Worm (Caenorhabditis elegans) whole organism, L2 larva: ENCODE measurements around the gene Y97E10C.1.

ENCODE experiments used
- C34F6.9 ChIP-seq: fragments of 150-350 bp; optimal IDR thresholded peaks from 2 replicates; lab custom pipeline; 2014; ENCODE audit warnings: missing biosample characterization, missing genetic modification characterization
- R02D3.7 ChIP-seq: fragments of 150-350 bp; optimal IDR thresholded peaks from 2 replicates; lab custom pipeline; 2014; ENCODE audit warnings: missing biosample characterization, missing genetic modification characterization
- Y55F3AM.14 ChIP-seq: fragments of 200-800 bp; sonication (Bioruptor generic); optimal IDR thresholded peaks from 2 replicates; lab custom pipeline; 2018; ENCODE audit warnings: mild to moderate bottlenecking, missing genetic modification characterization, missing compliant biosample characterization
- ZK546.5 ChIP-seq: sonication (generic microtip); optimal IDR thresholded peaks from 2 replicates; lab custom pipeline; 2017; ENCODE audit warnings: missing biosample characterization, missing genetic modification characterization
- alr-1 ChIP-seq: fragments of 150-350 bp; optimal IDR thresholded peaks from 2 replicates; lab custom pipeline; 2014; ENCODE audit warnings: missing biosample characterization, missing genetic modification characterization
- aly-2 ChIP-seq: fragments of 150-350 bp; optimal IDR thresholded peaks from 2 replicates; lab custom pipeline; 2014; ENCODE audit warnings: missing biosample characterization, missing genetic modification characterization
- ama-1 ChIP-seq: fragments of 150-350 bp; optimal IDR thresholded peaks from 2 replicates; lab custom pipeline; 2018; ENCODE audit warnings: inconsistent platforms
- blmp-1 ChIP-seq: sonication (generic microtip); optimal IDR thresholded peaks from 2 replicates; lab custom pipeline; 2017; ENCODE audit warnings: missing genetic modification characterization, mild to moderate bottlenecking, missing compliant biosample characterization, antibody characterized with exemption, moderate library complexity; ENCODE audit not compliant: insufficient read depth
- ceh-16 ChIP-seq: fragments of 150-350 bp; optimal IDR thresholded peaks from 2 replicates; lab custom pipeline; 2014; ENCODE audit warnings: missing biosample characterization, missing genetic modification characterization
- ceh-82 ChIP-seq: fragments of 150-350 bp; optimal IDR thresholded peaks from 2 replicates; lab custom pipeline; 2014; ENCODE audit warnings: missing biosample characterization, missing genetic modification characterization
- dmd-4 ChIP-seq: sonication (generic microtip); optimal IDR thresholded peaks from 2 replicates; lab custom pipeline; 2017; ENCODE audit warnings: missing biosample characterization, missing genetic modification characterization
- egl-27 ChIP-seq: sonication (generic microtip); optimal IDR thresholded peaks from 3 replicates; lab custom pipeline; 2017; ENCODE audit warnings: missing biosample characterization, missing genetic modification reagents, missing genetic modification characterization
- elt-1 ChIP-seq: fragments of 150-350 bp; optimal IDR thresholded peaks from 2 replicates; lab custom pipeline; 2014; ENCODE audit warnings: missing biosample characterization, missing genetic modification characterization
- fos-1 ChIP-seq: fragments of 150-350 bp; optimal IDR thresholded peaks from 2 replicates; lab custom pipeline; 2014; ENCODE audit warnings: missing biosample characterization, missing genetic modification characterization
- gmeb-1 ChIP-seq: fragments of 150-350 bp; optimal IDR thresholded peaks from 2 replicates; lab custom pipeline; 2014; ENCODE audit warnings: missing biosample characterization, missing genetic modification characterization
- lin-11 ChIP-seq: fragments of 150-350 bp; sonication (generic microtip); optimal IDR thresholded peaks from 2 replicates; lab custom pipeline; 2014; ENCODE audit warnings: missing biosample characterization, missing genetic modification characterization, inconsistent platforms, mixed read lengths
- lin-13 ChIP-seq: fragments of 150-350 bp; optimal IDR thresholded peaks from 2 replicates; lab custom pipeline; 2014; ENCODE audit warnings: missing biosample characterization, missing genetic modification reagents, missing genetic modification characterization
- lin-39 ChIP-seq: fragments of 150-350 bp; optimal IDR thresholded peaks from 2 replicates; lab custom pipeline; 2014; ENCODE audit warnings: missing biosample characterization, missing genetic modification reagents, missing genetic modification characterization
- lsy-2 ChIP-seq, 2 experiments: fragments of 150-350 bp in 1 of 2; sonication (generic microtip) in 1 of 2; optimal IDR thresholded peaks; 2 replicates each; lab custom pipeline; 2014 to 2017; ENCODE audit warnings: missing biosample characterization in 2 of 2, missing genetic modification characterization in 2 of 2
- mdl-1 ChIP-seq, 2 experiments: fragments of 150-350 bp in 1 of 2; sonication (generic microtip) in 1 of 2; optimal IDR thresholded peaks; 2 replicates each; lab custom pipeline; 2017; ENCODE audit warnings: missing biosample characterization in 2 of 2, missing genetic modification characterization in 2 of 2
- nhr-11 ChIP-seq: fragments of 150-350 bp; optimal IDR thresholded peaks from 2 replicates; lab custom pipeline; 2014; ENCODE audit warnings: missing biosample characterization, missing genetic modification characterization
- nhr-12 ChIP-seq: fragments of 150-350 bp; optimal IDR thresholded peaks from 2 replicates; lab custom pipeline; 2014; ENCODE audit warnings: missing biosample characterization, missing genetic modification characterization
- nhr-129 ChIP-seq: fragments of 150-350 bp; optimal IDR thresholded peaks from 2 replicates; lab custom pipeline; 2014; ENCODE audit warnings: missing biosample characterization, missing genetic modification characterization
- nhr-21 ChIP-seq: fragments of 150-350 bp; optimal IDR thresholded peaks from 2 replicates; lab custom pipeline; 2014; ENCODE audit warnings: missing biosample characterization, missing genetic modification characterization
- nhr-23 ChIP-seq: fragments of 150-350 bp; optimal IDR thresholded peaks from 2 replicates; lab custom pipeline; 2014; ENCODE audit warnings: missing biosample characterization, missing genetic modification reagents, missing genetic modification characterization
- nhr-237 ChIP-seq: fragments of 150-350 bp; optimal IDR thresholded peaks from 2 replicates; lab custom pipeline; 2014; ENCODE audit warnings: missing biosample characterization, missing genetic modification characterization
- nhr-25 ChIP-seq: fragments of 150-350 bp; sonication (generic microtip); optimal IDR thresholded peaks from 3 replicates; lab custom pipeline; 2014; ENCODE audit warnings: missing biosample characterization, missing genetic modification characterization
- nhr-6 ChIP-seq: fragments of 150-350 bp; optimal IDR thresholded peaks from 2 replicates; lab custom pipeline; 2014; ENCODE audit warnings: missing biosample characterization, missing genetic modification characterization
- nhr-77 ChIP-seq: fragments of 150-350 bp; optimal IDR thresholded peaks from 2 replicates; lab custom pipeline; 2014; ENCODE audit warnings: missing biosample characterization, missing genetic modification characterization
- peb-1 ChIP-seq: fragments of 150-350 bp; optimal IDR thresholded peaks from 2 replicates; lab custom pipeline; 2014; ENCODE audit warnings: missing biosample characterization, missing genetic modification characterization
- sem-4 ChIP-seq: fragments of 150-350 bp; optimal IDR thresholded peaks from 2 replicates; lab custom pipeline; 2014; ENCODE audit warnings: missing biosample characterization, missing genetic modification reagents, missing genetic modification characterization
- skn-1 ChIP-seq: sonication (generic microtip); optimal IDR thresholded peaks from 2 replicates; lab custom pipeline; 2017; ENCODE audit warnings: missing biosample characterization, missing genetic modification characterization
- sma-3 ChIP-seq: sonication (generic microtip); optimal IDR thresholded peaks from 2 replicates; lab custom pipeline; 2016; ENCODE audit warnings: missing genetic modification reagents, missing genetic modification characterization, missing compliant biosample characterization
- sma-9 ChIP-seq, 2 experiments: fragments of 150-350 bp in 1 of 2; sonication (generic microtip) in 1 of 2; optimal IDR thresholded peaks; 2 replicates each; lab custom pipeline; 2014 to 2016; ENCODE audit warnings: missing genetic modification characterization in 2 of 2, mild to moderate bottlenecking in 1 of 2, missing biosample characterization in 1 of 2, missing compliant biosample characterization in 1 of 2, missing genetic modification reagents in 1 of 2, moderate library complexity in 1 of 2
- snpc-4 ChIP-seq: fragments of 150-350 bp; optimal IDR thresholded peaks from 2 replicates; lab custom pipeline; 2014; ENCODE audit warnings: missing biosample characterization, missing genetic modification characterization
- unc-39 ChIP-seq: fragments of 150-350 bp; optimal IDR thresholded peaks from 2 replicates; lab custom pipeline; 2014; ENCODE audit warnings: missing biosample characterization, missing genetic modification characterization
- unc-55 ChIP-seq: fragments of 150-350 bp; sonication (generic microtip); optimal IDR thresholded peaks from 3 replicates; lab custom pipeline; 2014; ENCODE audit warnings: missing biosample characterization, missing genetic modification reagents, missing genetic modification characterization
- unc-62 ChIP-seq: fragments of 150-350 bp; optimal IDR thresholded peaks from 2 replicates; lab custom pipeline; 2014; ENCODE audit warnings: missing biosample characterization, missing genetic modification reagents, missing genetic modification characterization
- ztf-1 ChIP-seq: fragments of 200-800 bp; sonication (Bioruptor generic); conservative IDR thresholded peaks from 2 replicates; pipeline ENCODE4 v1.3.6; 2022; ENCODE audit warnings: missing genetic modification characterization, missing compliant biosample characterization
- ztf-11 ChIP-seq: sonication (generic microtip); optimal IDR thresholded peaks from 2 replicates; lab custom pipeline; 2017; ENCODE audit warnings: missing biosample characterization, missing genetic modification characterization
- ztf-4 ChIP-seq: fragments of 150-350 bp; optimal IDR thresholded peaks from 2 replicates; lab custom pipeline; 2014; ENCODE audit warnings: missing biosample characterization, missing genetic modification characterization

Y97E10C.1 gene

ce11 chrV:7734909-7735308, 6.2 kb downstream of the Y97E10C.1 start, which contains the start of gene clic-1 (continued):
- TF ChIP-seq peb-1, result no peak
- no peak for TF ChIP-seq nhr-11 (tag; lab: Kevin White, UChicago)
- TF ChIP-seq elt-1 (tag; lab: Kevin White, UChicago), result no peak
- peak; percentile 51 to 72 for TF ChIP-seq lsy-2 (tag; optimal IDR thresholded peaks at IDR 0.05; lab: Kevin White, UChicago)
- peak; percentile 80 for TF ChIP-seq unc-55 (GFP tag; lab: Kevin White, UChicago)
- TF ChIP-seq Y55F3AM.14 (GFP tag; lab: Kevin White, UChicago), result no peak
- no peak for TF ChIP-seq ceh-16
- peak; percentile 78 for TF ChIP-seq C34F6.9
- TF ChIP-seq nhr-12 (tag; lab: Kevin White, UChicago), result no peak
- no peak for TF ChIP-seq ztf-1 (GFP tag; lab: Robert Waterston, UW)

DNA sequence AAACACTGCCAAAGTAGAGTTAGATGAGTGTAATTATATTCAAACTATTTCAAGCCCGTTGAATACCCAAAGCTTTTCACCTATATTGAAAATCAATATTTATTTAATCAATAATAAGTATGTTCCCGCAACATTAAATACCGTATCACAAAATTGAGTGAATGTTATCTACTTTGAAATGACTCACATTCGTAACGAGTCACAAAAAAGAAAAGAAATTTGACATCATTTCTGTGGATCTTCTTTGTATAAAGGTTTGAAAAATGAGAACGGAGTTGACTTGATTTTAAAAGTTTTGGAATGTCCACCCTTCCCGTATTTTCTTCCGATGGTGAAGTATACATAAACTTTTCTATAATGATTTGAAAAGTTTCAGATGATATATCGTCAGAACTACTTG, 6.6 kb downstream of the Y97E10C.1 start, which contains the start of gene srr-10:
Gene srr-10 (plus strand): TSS at position 301 of the 400 bp plus-strand sequence.
- TF ChIP-seq sma-3, result no peak
- no peak for TF ChIP-seq nhr-6
- TF ChIP-seq lin-11 (tag; lab: Kevin White, UChicago), result no peak
- TF ChIP-seq ztf-4, result no peak
- no peak for TF ChIP-seq sma-9 (GFP tag; optimal IDR thresholded peaks at IDR 0.05; lab: Kevin White, UChicago)
- TF ChIP-seq sma-9 (tag; optimal IDR thresholded peaks at IDR 0.05; lab: Kevin White, UChicago), result no peak
- TF ChIP-seq Y55F3AM.14 (GFP tag; lab: Kevin White, UChicago), result no peak
- TF ChIP-seq lin-13 (GFP tag; lab: Kevin White, UChicago), result no peak
- no peak for TF ChIP-seq blmp-1
- no peak for TF ChIP-seq elt-1 (tag; lab: Kevin White, UChicago)
- no peak for TF ChIP-seq nhr-23
- no peak for TF ChIP-seq unc-39 (tag; lab: Kevin White, UChicago)
- no peak for TF ChIP-seq gmeb-1
- TF ChIP-seq alr-1 (tag; lab: Kevin White, UChicago), result no peak
- TF ChIP-seq unc-62 (GFP tag; lab: Kevin White, UChicago), result no peak
- no peak for TF ChIP-seq ceh-82 (tag; lab: Kevin White, UChicago)
- no peak for TF ChIP-seq nhr-129 (tag; lab: Kevin White, UChicago)
- TF ChIP-seq nhr-237, result no peak
- TF ChIP-seq nhr-21 (tag; lab: Kevin White, UChicago), result no peak
- TF ChIP-seq peb-1, result no peak
- TF ChIP-seq, all 48 proteins: peak for 0

DNA sequence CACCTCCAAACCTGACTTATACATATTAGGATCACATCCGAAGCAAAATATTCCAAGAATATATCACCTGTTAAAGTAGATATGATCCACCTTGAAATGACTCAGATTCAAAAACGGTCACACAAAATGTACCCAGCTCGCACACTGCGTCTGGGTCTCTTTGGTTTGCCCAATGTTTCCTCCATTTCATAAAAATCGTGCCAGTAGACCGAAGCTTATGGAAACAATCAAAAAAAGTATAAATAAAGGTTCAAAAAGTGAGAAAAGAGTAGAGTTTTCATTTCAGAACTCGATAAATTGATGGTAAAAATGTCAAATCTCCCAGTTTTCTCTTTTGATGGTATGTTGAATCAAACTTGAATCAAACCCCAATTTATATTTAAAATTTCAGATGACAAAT, 9.0 kb downstream of the Y97E10C.1 start, which contains the start of gene srr-9:
Gene srr-9 (plus strand): TSS at position 301 of the 400 bp plus-strand sequence.
- no peak for TF ChIP-seq nhr-129 (tag; lab: Kevin White, UChicago)
- TF ChIP-seq unc-62 (GFP tag; lab: Kevin White, UChicago), result no peak
- TF ChIP-seq nhr-25, result no peak
- no peak for TF ChIP-seq sem-4 (tag; lab: Kevin White, UChicago)
- TF ChIP-seq nhr-77 (tag; lab: Kevin White, UChicago), result no peak
- TF ChIP-seq lsy-2 (tag; optimal IDR thresholded peaks at IDR 0.05; lab: Kevin White, UChicago), result no peak
- no peak for TF ChIP-seq peb-1
- TF ChIP-seq ztf-1 (GFP tag; lab: Robert Waterston, UW), result no peak
- no peak for TF ChIP-seq lin-13 (GFP tag; lab: Kevin White, UChicago)
- TF ChIP-seq mdl-1 (tag; optimal IDR thresholded peaks at IDR 0.05; lab: Kevin White, UChicago), result no peak
- TF ChIP-seq aly-2, result no peak
- no peak for TF ChIP-seq nhr-11 (tag; lab: Kevin White, UChicago)
- TF ChIP-seq ZK546.5 (tag; lab: Kevin White, UChicago), result no peak
- TF ChIP-seq alr-1 (tag; lab: Kevin White, UChicago), result no peak
- TF ChIP-seq nhr-237, result no peak
- TF ChIP-seq skn-1 (tag; lab: Kevin White, UChicago), result no peak
- no peak for TF ChIP-seq ceh-82 (tag; lab: Kevin White, UChicago)
- TF ChIP-seq ama-1 (lab: Kevin White, UChicago), result no peak
- no peak for TF ChIP-seq ztf-11 (tag; lab: Kevin White, UChicago)
- TF ChIP-seq sma-9 (GFP tag; optimal IDR thresholded peaks at IDR 0.05; lab: Kevin White, UChicago), result no peak
- no peak for TF ChIP-seq sma-9 (tag; optimal IDR thresholded peaks at IDR 0.05; lab: Kevin White, UChicago)
- TF ChIP-seq, all 48 proteins: peak for 0

DNA sequence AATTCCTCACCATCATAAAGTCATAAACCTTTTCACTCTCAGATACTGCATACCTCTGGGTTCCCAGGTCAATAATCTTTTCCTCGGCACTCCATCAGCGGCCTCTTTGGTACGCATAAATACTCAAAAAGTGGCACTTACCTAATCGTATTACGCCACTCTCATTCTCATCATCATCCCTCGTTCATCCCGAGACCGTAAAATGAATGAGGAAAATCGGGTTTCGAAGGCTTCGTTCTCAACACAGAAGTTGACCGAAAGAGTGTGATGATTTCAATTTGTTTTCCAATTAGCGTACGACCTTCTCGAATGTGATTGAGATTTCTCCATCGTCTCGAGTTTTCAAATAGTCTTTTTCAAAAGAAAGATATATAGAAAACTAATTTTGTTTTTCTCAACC, 11.3 kb downstream of the Y97E10C.1 start:
- TF ChIP-seq fos-1 (tag; lab: Kevin White, UChicago) (no peak), unc-55 (GFP tag; lab: Kevin White, UChicago) (no peak), R02D3.7 (tag; lab: Kevin White, UChicago) (no peak), elt-1 (tag; lab: Kevin White, UChicago) (no peak), dmd-4 (no peak), lin-11 (tag; lab: Kevin White, UChicago) (no peak), nhr-11 (tag; lab: Kevin White, UChicago) (no peak), ztf-11 (tag; lab: Kevin White, UChicago) (no peak), lin-13 (GFP tag; lab: Kevin White, UChicago) (no peak), ztf-4 (no peak), nhr-21 (tag; lab: Kevin White, UChicago) (no peak), nhr-12 (tag; lab: Kevin White, UChicago) (no peak), sma-3 (no peak), unc-39 (tag; lab: Kevin White, UChicago) (no peak), lin-39 (tag; lab: Kevin White, UChicago) (no peak), ztf-1 (GFP tag; lab: Robert Waterston, UW) (no peak), egl-27 (tag; lab: Kevin White, UChicago) (no peak), nhr-23 (no peak), snpc-4 (no peak)
